Fruit fly (Drosophila melanogaster) whole organism, embryonic: ENCODE results near the gene CG31195.
A peak's percentile ranks its signal among the peaks of the same experiment; 100 is the strongest.

Experiments
- Adf1 ChIP-seq: fragments of 200-800 bp; sonication (Bioruptor generic); IDR thresholded peaks from 2 replicates; pipeline ENCODE4 v1.3.6; 2022; ENCODE audit warnings: missing biosample characterization, missing genetic modification characterization
- Antp ChIP-seq: fragments of 200-800 bp; sonication (Bioruptor generic); optimal IDR thresholded peaks from 3 replicates; lab custom pipeline; 2016; ENCODE audit warnings: missing biosample characterization, missing genetic modification characterization
- BEAF-32 ChIP-seq: fragments of 200-800 bp; sonication (Bioruptor generic); optimal IDR thresholded peaks from 3 replicates; lab custom pipeline; 2017; ENCODE audit warnings: missing biosample characterization, missing genetic modification characterization, mild to moderate bottlenecking, moderate library complexity, missing genetic modification reagents
- Bgb ChIP-seq: fragments of 200-800 bp; sonication (Bioruptor generic); IDR thresholded peaks from 2 replicates; pipeline ENCODE4 v1.3.6; 2022; ENCODE audit warnings: missing biosample characterization, missing genetic modification characterization; ENCODE audit not compliant: partially characterized antibody
- C15 ChIP-seq: fragments of 200-800 bp; sonication (Bioruptor generic); IDR thresholded peaks from 3 replicates; pipeline ENCODE4 v1.3.6; 2022; ENCODE audit warnings: missing biosample characterization, missing genetic modification characterization
- CG10959 ChIP-seq: fragments of 200-800 bp; sonication (Bioruptor generic); IDR thresholded peaks from 2 replicates; pipeline ENCODE4 v1.3.6; 2022; ENCODE audit warnings: missing biosample characterization, missing genetic modification characterization
- CG14860 ChIP-seq: fragments of 200-800 bp; sonication (Bioruptor generic); IDR thresholded peaks from 3 replicates; pipeline ENCODE4 v1.3.6; 2022; ENCODE audit warnings: missing biosample characterization, missing genetic modification characterization; ENCODE audit not compliant: partially characterized antibody
- CG17385 ChIP-seq: fragments of 200-800 bp; sonication (Bioruptor generic); optimal IDR thresholded peaks from 3 replicates; lab custom pipeline; 2018; ENCODE audit warnings: missing biosample characterization, mild to moderate bottlenecking, missing genetic modification characterization
- CG17802 ChIP-seq: fragments of 200-800 bp; sonication (Bioruptor generic); optimal IDR thresholded peaks from 2 replicates; lab custom pipeline; 2018; ENCODE audit warnings: missing biosample characterization, mild to moderate bottlenecking, missing genetic modification characterization, moderate library complexity
- CG17829 ChIP-seq: fragments of 200-800 bp; optimal IDR thresholded peaks from 2 replicates; lab custom pipeline; 2019; ENCODE audit warnings: missing biosample characterization, mild to moderate bottlenecking, missing genetic modification characterization, moderate library complexity
- CG2129 ChIP-seq: fragments of 200-800 bp; sonication (Bioruptor generic); IDR thresholded peaks from 2 replicates; pipeline ENCODE4 v1.3.6; 2022; ENCODE audit warnings: missing biosample characterization, missing genetic modification characterization; ENCODE audit not compliant: partially characterized antibody
- CG30431 ChIP-seq: fragments of 200-800 bp; sonication (Bioruptor generic); optimal IDR thresholded peaks from 2 replicates; lab custom pipeline; 2017; ENCODE audit warnings: missing biosample characterization, missing genetic modification characterization
- CG3847 ChIP-seq: fragments of 200-800 bp; sonication (Bioruptor generic); IDR thresholded peaks from 2 replicates; pipeline ENCODE4 v1.3.6; 2022; ENCODE audit warnings: missing biosample characterization, missing genetic modification characterization
- CoRest ChIP-seq: fragments of 200-800 bp; sonication (Bioruptor generic); optimal IDR thresholded peaks from 3 replicates; lab custom pipeline; 2018; ENCODE audit warnings: missing biosample characterization, mild to moderate bottlenecking, missing genetic modification characterization, moderate library complexity
- Dip2 ChIP-seq: fragments of 200-800 bp; sonication (Bioruptor generic); IDR thresholded peaks from 2 replicates; pipeline ENCODE4 v1.3.6; 2022; ENCODE audit warnings: missing biosample characterization, missing genetic modification characterization
- HHEX ChIP-seq: fragments of 200-800 bp; sonication (Bioruptor generic); optimal IDR thresholded peaks from 3 replicates; lab custom pipeline; 2017; ENCODE audit warnings: missing biosample characterization, mild to moderate bottlenecking, missing genetic modification characterization, missing genetic modification reagents
- HLH54F ChIP-seq: fragments of 200-800 bp; sonication (Bioruptor generic); optimal IDR thresholded peaks from 3 replicates; lab custom pipeline; 2016; ENCODE audit warnings: missing biosample characterization, missing genetic modification characterization
- Hsf ChIP-seq: fragments of 200-800 bp; sonication (Bioruptor generic); optimal IDR thresholded peaks from 3 replicates; lab custom pipeline; 2016; ENCODE audit warnings: missing biosample characterization, missing genetic modification characterization
- Lpt ChIP-seq: fragments of >200 bp; optimal IDR thresholded peaks from 2 replicates; lab custom pipeline; 2018; ENCODE audit warnings: missing biosample characterization, missing genetic modification characterization
- Med ChIP-seq: fragments of 200-800 bp; sonication (Bioruptor generic); peaks from one replicate; lab custom pipeline; 2016; ENCODE audit warnings: missing biosample characterization, missing genetic modification characterization, mild to moderate bottlenecking, inconsistent platforms, moderate library complexity
- Pdp1 ChIP-seq, 2 experiments: fragments of 200-800 bp; sonication (Bioruptor generic); optimal IDR thresholded peaks; 3 replicates each; lab custom pipeline; 2016; ENCODE audit warnings: missing biosample characterization in 2 of 2, missing genetic modification characterization in 2 of 2, mild to moderate bottlenecking in 1 of 2, moderate library complexity in 1 of 2
- Sin3A ChIP-seq: fragments of >200 bp; optimal IDR thresholded peaks from 2 replicates; lab custom pipeline; 2018
- Sry-δ ChIP-seq: fragments of 200-800 bp; sonication (Bioruptor generic); optimal IDR thresholded peaks from 2 replicates; lab custom pipeline; 2016; ENCODE audit warnings: missing biosample characterization, missing genetic modification characterization
- Trl ChIP-seq, 3 experiments: fragments of >200 bp in 2 of 3; fragments of 200-800 bp in 1 of 3; sonication (Bioruptor generic) in 1 of 3; optimal IDR thresholded peaks; 2 replicates in 1 of 3; 3 replicates in 2 of 3; lab custom pipeline; 2016 to 2017; ENCODE audit warnings: missing biosample characterization in 1 of 3, missing genetic modification characterization in 1 of 3
- abd-A ChIP-seq: fragments of 200-800 bp; sonication (Bioruptor generic); optimal IDR thresholded peaks from 3 replicates; lab custom pipeline; 2019; ENCODE audit warnings: missing biosample characterization, mild to moderate bottlenecking, missing genetic modification characterization, moderate library complexity
- bigmax ChIP-seq: fragments of 200-800 bp; sonication (Bioruptor generic); optimal IDR thresholded peaks from 2 replicates; lab custom pipeline; 2018; ENCODE audit warnings: missing biosample characterization, mild to moderate bottlenecking, missing genetic modification characterization
- crp ChIP-seq, 2 experiments: fragments of 200-800 bp; sonication (Bioruptor generic); optimal IDR thresholded peaks; 2 replicates in 1 of 2; 3 replicates in 1 of 2; lab custom pipeline; 2017; ENCODE audit warnings: missing biosample characterization in 2 of 2, missing genetic modification characterization in 2 of 2, mild to moderate bottlenecking in 1 of 2, moderate library complexity in 1 of 2
- en ChIP-seq: fragments of 200-800 bp; sonication (Bioruptor generic); optimal IDR thresholded peaks from 2 replicates; lab custom pipeline; 2016; ENCODE audit warnings: missing biosample characterization, missing genetic modification characterization
- gro ChIP-seq: fragments of 200-800 bp; sonication (Bioruptor generic); optimal IDR thresholded peaks from 2 replicates; lab custom pipeline; 2016; ENCODE audit warnings: missing biosample characterization, missing genetic modification characterization
- hbn ChIP-seq: fragments of 200-800 bp; sonication (Bioruptor generic); IDR thresholded peaks from 2 replicates; pipeline ENCODE4 v1.3.6; 2022; ENCODE audit warnings: missing biosample characterization, missing genetic modification characterization; ENCODE audit not compliant: partially characterized antibody
- mld ChIP-seq: fragments of 200-800 bp; sonication (Bioruptor generic); IDR thresholded peaks from 3 replicates; pipeline ENCODE4 v1.3.6; 2022; ENCODE audit warnings: missing biosample characterization, missing genetic modification characterization; ENCODE audit not compliant: partially characterized antibody
- odd ChIP-seq: fragments of 200-800 bp; sonication (Bioruptor generic); optimal IDR thresholded peaks from 2 replicates; lab custom pipeline; 2017; ENCODE audit warnings: missing biosample characterization, mild to moderate bottlenecking, missing genetic modification characterization
- pb ChIP-seq: fragments of 200-800 bp; sonication (Bioruptor generic); optimal IDR thresholded peaks from 3 replicates; lab custom pipeline; 2016; ENCODE audit warnings: missing biosample characterization, missing genetic modification characterization
- phol ChIP-seq: fragments of 200-800 bp; sonication (Bioruptor generic); optimal IDR thresholded peaks from 3 replicates; lab custom pipeline; 2018; ENCODE audit warnings: missing biosample characterization, mild to moderate bottlenecking, missing genetic modification characterization, moderate library complexity
- pita ChIP-seq: fragments of 200-800 bp; sonication (Bioruptor generic); optimal IDR thresholded peaks from 2 replicates; lab custom pipeline; 2017; ENCODE audit warnings: missing biosample characterization, mild to moderate bottlenecking, missing genetic modification characterization
- pros ChIP-seq: fragments of 200-800 bp; sonication (Bioruptor generic); optimal IDR thresholded peaks from 3 replicates; lab custom pipeline; 2019; ENCODE audit warnings: missing biosample characterization, mild to moderate bottlenecking, missing genetic modification characterization, moderate library complexity
- pzg ChIP-seq: fragments of 200-800 bp; sonication (Bioruptor generic); optimal IDR thresholded peaks from 3 replicates; lab custom pipeline; 2018; ENCODE audit warnings: missing biosample characterization, mild to moderate bottlenecking, missing genetic modification characterization, moderate library complexity
- ranshi ChIP-seq: fragments of 200-800 bp; sonication (Bioruptor generic); IDR thresholded peaks from 2 replicates; pipeline ENCODE4 v1.3.6; 2022; ENCODE audit warnings: missing biosample characterization, missing genetic modification characterization
- salm ChIP-seq: fragments of 200-800 bp; sonication (Bioruptor generic); optimal IDR thresholded peaks from 2 replicates; lab custom pipeline; 2018; ENCODE audit warnings: missing biosample characterization, mild to moderate bottlenecking, missing genetic modification characterization
- tna ChIP-seq: fragments of 200-800 bp; sonication (Bioruptor generic); IDR thresholded peaks from 2 replicates; pipeline ENCODE4 v1.3.6; 2022; ENCODE audit warnings: missing biosample characterization, missing genetic modification characterization; ENCODE audit not compliant: partially characterized antibody
- trem ChIP-seq: fragments of 200-800 bp; optimal IDR thresholded peaks from 3 replicates; lab custom pipeline; 2019; ENCODE audit warnings: missing biosample characterization, mild to moderate bottlenecking, missing genetic modification characterization, moderate library complexity
- twi ChIP-seq: fragments of 200-800 bp; optimal IDR thresholded peaks from 2 replicates; lab custom pipeline; 2019; ENCODE audit warnings: missing biosample characterization, mild to moderate bottlenecking, missing genetic modification characterization, moderate library complexity
- vnd ChIP-seq: fragments of 200-800 bp; sonication (Bioruptor generic); IDR thresholded peaks from 3 replicates; pipeline ENCODE4 v1.3.6; 2022; ENCODE audit warnings: missing biosample characterization, missing genetic modification characterization; ENCODE audit not compliant: partially characterized antibody
- vvl ChIP-seq: fragments of 200-800 bp; sonication (Bioruptor generic); IDR thresholded peaks from 2 replicates; pipeline ENCODE4 v1.3.6; 2022; ENCODE audit warnings: missing biosample characterization, missing genetic modification characterization
- zf30C ChIP-seq: fragments of 200-800 bp; sonication (Bioruptor generic); optimal IDR thresholded peaks from 3 replicates; lab custom pipeline; 2018; ENCODE audit warnings: missing biosample characterization, mild to moderate bottlenecking, missing genetic modification characterization

CG31195 gene

dm6 chr3R:20739971-20740370, 22.2 kb downstream of the CG31195 start, which contains the start of gene CG42322 (continued):
- TF ChIP-seq CG30431 (GFP tag; lab: Kevin White, UChicago): no peak
- TF ChIP-seq abd-A (tag; lab: Kevin White, UChicago): peak; percentile 43
- peak; percentile 34 to 60 for TF ChIP-seq Trl (optimal IDR thresholded peaks at IDR 0.05; lab: Kevin White, UChicago)
- TF ChIP-seq Trl (GFP tag; optimal IDR thresholded peaks at IDR 0.05; lab: Kevin White, UChicago): no peak
- no peak for TF ChIP-seq crp (GFP tag; optimal IDR thresholded peaks at IDR 0.05; lab: Kevin White, UChicago)
- TF ChIP-seq pb (GFP tag; lab: Kevin White, UChicago): no peak
- TF ChIP-seq Adf1 (GFP tag; lab: Robert Waterston, UW): peak; percentile 49; the same call in 1 of the 2 replicates

dm6 chr3R:20739000-20739399, 23.2 kb downstream of the CG31195 start, which contains the start of gene CG17267:
TSS of gene CG17267 (minus strand) at chr3R:20739100.
- TF ChIP-seq Med (GFP tag; lab: Kevin White, UChicago) (peak; percentile 16), salm (tag; lab: Kevin White, UChicago) (no peak)

dm6 chr3R:20735405-20735804, 26.8 kb downstream of the CG31195 start, which contains the start of gene Cdk2:
TSS of gene Cdk2 (plus strand) at chr3R:20735623.
- TF ChIP-seq vnd (GFP tag; lab: Robert Waterston, UW): peak; percentile 88
- TF ChIP-seq BEAF-32: peak; percentile 89
- TF ChIP-seq Bgb (GFP tag; lab: Robert Waterston, UW): peak; percentile 93
- peak; percentile 12 for TF ChIP-seq Antp (GFP tag; lab: Kevin White, UChicago)
- TF ChIP-seq Lpt (GFP tag; lab: Kevin White, UChicago): no peak
- no peak for TF ChIP-seq salm (tag; lab: Kevin White, UChicago)
- TF ChIP-seq CG17802: no peak
- peak; percentile 66 for TF ChIP-seq vvl (GFP tag; lab: Robert Waterston, UW)
- peak in 1 of 2 experiments; percentile 29 for TF ChIP-seq Pdp1 (GFP tag; optimal IDR thresholded peaks at IDR 0.05; lab: Kevin White, UChicago)
- TF ChIP-seq pita (GFP tag; lab: Kevin White, UChicago): no peak
- TF ChIP-seq en: no peak
- TF ChIP-seq trem: peak; percentile 45
- TF ChIP-seq zf30C (GFP tag; lab: Kevin White, UChicago): no peak
- TF ChIP-seq Sry-δ (GFP tag; lab: Kevin White, UChicago): peak; percentile 92
- TF ChIP-seq Hsf (GFP tag; lab: Kevin White, UChicago): peak; percentile 6
- peak; percentile 32 for TF ChIP-seq CoRest
- TF ChIP-seq CG30431 (GFP tag; lab: Kevin White, UChicago): no peak
- peak; percentile 37; the same call in 1 of the 2 replicates for TF ChIP-seq ranshi (GFP tag; lab: Robert Waterston, UW)
- TF ChIP-seq CG17829 (tag; lab: Kevin White, UChicago): peak; percentile 14
- TF ChIP-seq odd (GFP tag; lab: Kevin White, UChicago): no peak
- TF ChIP-seq pzg (GFP tag; lab: Kevin White, UChicago): peak; percentile 76
- TF ChIP-seq tna: peak; percentile 87
- peak; percentile 37 for TF ChIP-seq phol (tag; lab: Kevin White, UChicago)
- TF ChIP-seq Adf1 (GFP tag; lab: Robert Waterston, UW): no peak
- TF ChIP-seq twi: no peak
- TF ChIP-seq HHEX (GFP tag; lab: Kevin White, UChicago): no peak
- no peak for TF ChIP-seq CG10959 (GFP tag; lab: Robert Waterston, UW)
- TF ChIP-seq C15: no peak
- TF ChIP-seq Dip2 (GFP tag; lab: Robert Waterston, UW): no peak
- TF ChIP-seq mld (GFP tag; lab: Robert Waterston, UW): peak; percentile 91
- peak; percentile 78 for TF ChIP-seq CG14860 (GFP tag; lab: Robert Waterston, UW)
- TF ChIP-seq hbn (GFP tag; lab: Robert Waterston, UW): peak; percentile 88
- peak; percentile 3 for TF ChIP-seq gro (GFP tag; lab: Kevin White, UChicago)
- TF ChIP-seq CG2129: peak; percentile 74
- TF ChIP-seq CG17385 (GFP tag; lab: Kevin White, UChicago): peak; percentile 96
- TF ChIP-seq Sin3A (lab: Kevin White, UChicago): peak; percentile 44
- no peak for TF ChIP-seq pros (GFP tag; lab: Kevin White, UChicago)
- peak; percentile 67 for TF ChIP-seq bigmax
- TF ChIP-seq HLH54F (GFP tag; lab: Kevin White, UChicago): peak; percentile 29
- TF ChIP-seq CG3847 (GFP tag; lab: Robert Waterston, UW): 0 out of 2 replicates have a peak, but pooled peaks have one; percentile 10
